Fruit fly (Drosophila melanogaster) whole organism, embryonic: ENCODE results near the gene CG42814.

Experiments used
- ATbp ChIP-seq: fragments of 200-800 bp; sonication (Bioruptor generic); optimal IDR thresholded peaks from 2 replicates; lab custom pipeline; 2017; ENCODE audit warnings: missing biosample characterization, mild to moderate bottlenecking, missing genetic modification characterization, missing genetic modification reagents
- Awh ChIP-seq: fragments of 200-800 bp; sonication (Bioruptor generic); IDR thresholded peaks from 2 replicates; pipeline ENCODE4, ENCODE4 v1.3.6; 2022; ENCODE audit warnings: missing biosample characterization, missing genetic modification characterization
- C15 ChIP-seq: fragments of 200-800 bp; sonication (Bioruptor generic); IDR thresholded peaks from 3 replicates; pipeline ENCODE4 v1.3.6; 2022; ENCODE audit warnings: missing biosample characterization, missing genetic modification characterization
- CG10321 ChIP-seq: fragments of 200-800 bp; sonication (Bioruptor generic); IDR thresholded peaks from 2 replicates; pipeline ENCODE4 v1.3.6; 2022; ENCODE audit warnings: missing biosample characterization, missing genetic modification characterization
- CG11085 ChIP-seq: fragments of 200-800 bp; sonication (Bioruptor generic); IDR thresholded peaks from 2 replicates; pipeline ENCODE4 v1.3.6; 2022; ENCODE audit warnings: missing biosample characterization, missing genetic modification characterization
- CG11398 ChIP-seq: fragments of 200-800 bp; sonication (Bioruptor generic); optimal IDR thresholded peaks from 2 replicates; lab custom pipeline; 2016; ENCODE audit warnings: missing biosample characterization, missing genetic modification characterization
- CG11456 ChIP-seq: fragments of 200-800 bp; sonication (Bioruptor generic); IDR thresholded peaks from 3 replicates; pipeline ENCODE4 v1.3.6; 2022; ENCODE audit warnings: missing biosample characterization, missing genetic modification characterization
- CG11696 ChIP-seq: fragments of 200-800 bp; sonication (Bioruptor generic); IDR thresholded peaks from 2 replicates; pipeline ENCODE4 v1.3.6; 2022; ENCODE audit warnings: missing biosample characterization, missing genetic modification characterization
- CG11723 ChIP-seq: fragments of 200-800 bp; sonication (Bioruptor generic); optimal IDR thresholded peaks from 2 replicates; lab custom pipeline; 2017; ENCODE audit warnings: missing biosample characterization, mild to moderate bottlenecking, missing genetic modification characterization
- CG12391 ChIP-seq: fragments of 200-800 bp; sonication (Bioruptor generic); optimal IDR thresholded peaks from 3 replicates; lab custom pipeline; 2018; ENCODE audit warnings: missing biosample characterization, mild to moderate bottlenecking, missing genetic modification characterization, moderate library complexity
- CG14441 ChIP-seq: fragments of 200-800 bp; sonication (Bioruptor generic); IDR thresholded peaks from 2 replicates; pipeline ENCODE4 v1.3.6; 2022; ENCODE audit warnings: missing biosample characterization, missing genetic modification characterization
- CG15011 ChIP-seq: fragments of 200-800 bp; sonication (Bioruptor generic); optimal IDR thresholded peaks from 3 replicates; lab custom pipeline; 2018; ENCODE audit warnings: missing biosample characterization, mild to moderate bottlenecking, missing genetic modification characterization
- CG16813 ChIP-seq: fragments of 200-800 bp; sonication (Bioruptor generic); IDR thresholded peaks from 3 replicates; pipeline ENCODE4 v1.3.6; 2022; ENCODE audit warnings: missing biosample characterization, missing genetic modification characterization; ENCODE audit not compliant: partially characterized antibody
- CG17612 ChIP-seq: fragments of 200-800 bp; sonication (Bioruptor generic); IDR thresholded peaks from 2 replicates; pipeline ENCODE4 v1.3.6; 2022; ENCODE audit warnings: missing biosample characterization, missing genetic modification characterization
- CG17802 ChIP-seq: fragments of 200-800 bp; sonication (Bioruptor generic); optimal IDR thresholded peaks from 2 replicates; lab custom pipeline; 2018; ENCODE audit warnings: missing biosample characterization, mild to moderate bottlenecking, missing genetic modification characterization, moderate library complexity
- CG18619 ChIP-seq: fragments of 200-800 bp; sonication (Bioruptor generic); optimal IDR thresholded peaks from 3 replicates; lab custom pipeline; 2017; ENCODE audit warnings: missing biosample characterization, mild to moderate bottlenecking, missing genetic modification characterization
- CG4360 ChIP-seq: fragments of 200-800 bp; sonication (Bioruptor generic); IDR thresholded peaks from 2 replicates; pipeline ENCODE4 v1.3.6; 2022; ENCODE audit warnings: missing biosample characterization, missing genetic modification characterization
- CG4424 ChIP-seq: fragments of 200-800 bp; sonication (Bioruptor generic); optimal IDR thresholded peaks from 3 replicates; lab custom pipeline; 2016; ENCODE audit warnings: missing biosample characterization, missing genetic modification characterization
- CG6254 ChIP-seq: fragments of 200-800 bp; sonication (Bioruptor generic); optimal IDR thresholded peaks from 3 replicates; lab custom pipeline; 2017; ENCODE audit warnings: mild to moderate bottlenecking, missing biosample characterization, missing genetic modification reagents, missing genetic modification characterization
- CG6654 ChIP-seq: fragments of 200-800 bp; sonication (Bioruptor generic); optimal IDR thresholded peaks from 2 replicates; lab custom pipeline; 2017; ENCODE audit warnings: missing biosample characterization, mild to moderate bottlenecking, missing genetic modification characterization
- CG8089 ChIP-seq: fragments of 200-800 bp; sonication (Bioruptor generic); optimal IDR thresholded peaks from 3 replicates; lab custom pipeline; 2016; ENCODE audit warnings: missing biosample characterization, missing genetic modification characterization
- CG9215 ChIP-seq: fragments of 200-800 bp; sonication (Bioruptor generic); IDR thresholded peaks from 2 replicates; pipeline ENCODE4 v1.3.6; 2022; ENCODE audit warnings: missing biosample characterization, missing genetic modification characterization
- CG9797 ChIP-seq: fragments of 200-800 bp; sonication (Bioruptor generic); optimal IDR thresholded peaks from 3 replicates; lab custom pipeline; 2018; ENCODE audit warnings: missing biosample characterization, mild to moderate bottlenecking, missing genetic modification characterization
- Ets65A ChIP-seq: fragments of 200-800 bp; sonication (Bioruptor generic); peaks from one replicate; lab custom pipeline; 2016; ENCODE audit warnings: missing biosample characterization, missing genetic modification characterization
- HLH4C ChIP-seq: fragments of 200-800 bp; sonication (Bioruptor generic); IDR thresholded peaks from 3 replicates; pipeline ENCODE4 v1.3.6; 2022; ENCODE audit warnings: missing biosample characterization, missing genetic modification characterization; ENCODE audit not compliant: partially characterized antibody
- Hmx ChIP-seq: fragments of 200-800 bp; sonication (Bioruptor generic); optimal IDR thresholded peaks from 2 replicates; lab custom pipeline; 2016; ENCODE audit warnings: missing biosample characterization, missing genetic modification characterization
- Hsf ChIP-seq: fragments of 200-800 bp; sonication (Bioruptor generic); optimal IDR thresholded peaks from 3 replicates; lab custom pipeline; 2016; ENCODE audit warnings: missing biosample characterization, missing genetic modification characterization
- Jarid2 ChIP-seq: fragments of 200-800 bp; sonication (Bioruptor generic); optimal IDR thresholded peaks from 3 replicates; lab custom pipeline; 2017; ENCODE audit warnings: mild to moderate bottlenecking, missing biosample characterization, missing genetic modification reagents, missing genetic modification characterization
- Neu2 ChIP-seq: fragments of 200-800 bp; sonication (Bioruptor generic); optimal IDR thresholded peaks from 3 replicates; lab custom pipeline; 2016; ENCODE audit warnings: missing biosample characterization, missing genetic modification characterization, borderline replicate concordance
- PHDP ChIP-seq: fragments of 200-800 bp; sonication (Bioruptor generic); optimal IDR thresholded peaks from 3 replicates; lab custom pipeline; 2018; ENCODE audit warnings: missing biosample characterization, mild to moderate bottlenecking, missing genetic modification characterization, moderate library complexity
- Poxn ChIP-seq: fragments of 200-800 bp; sonication (Bioruptor generic); IDR thresholded peaks from 2 replicates; pipeline ENCODE4 v1.3.6; 2022; ENCODE audit warnings: missing biosample characterization, missing genetic modification characterization
- Rx ChIP-seq: fragments of 200-800 bp; sonication (Bioruptor generic); IDR thresholded peaks from 2 replicates; pipeline ENCODE4 v1.3.6; 2022; ENCODE audit warnings: missing biosample characterization, missing genetic modification characterization
- Side ChIP-seq: fragments of 200-800 bp; sonication (Bioruptor generic); optimal IDR thresholded peaks from 2 replicates; lab custom pipeline; 2016; ENCODE audit warnings: missing biosample characterization, missing genetic modification characterization
- abd-A ChIP-seq: fragments of 200-800 bp; sonication (Bioruptor generic); optimal IDR thresholded peaks from 3 replicates; lab custom pipeline; 2019; ENCODE audit warnings: missing biosample characterization, mild to moderate bottlenecking, missing genetic modification characterization, moderate library complexity
- ash1 ChIP-seq: fragments of 200-800 bp; sonication (Bioruptor generic); optimal IDR thresholded peaks from 2 replicates; lab custom pipeline; 2018; ENCODE audit warnings: missing biosample characterization, mild to moderate bottlenecking, missing genetic modification characterization
- crc ChIP-seq: fragments of 200-800 bp; sonication (Bioruptor generic); optimal IDR thresholded peaks from 2 replicates; lab custom pipeline; 2016; ENCODE audit warnings: missing biosample characterization, missing genetic modification characterization
- disco-r ChIP-seq: fragments of 200-800 bp; sonication (Bioruptor generic); optimal IDR thresholded peaks from 2 replicates; lab custom pipeline; 2016; ENCODE audit warnings: missing biosample characterization, missing genetic modification characterization
- fru ChIP-seq: fragments of >200 bp; optimal IDR thresholded peaks from 2 replicates; lab custom pipeline; 2017
- gcm ChIP-seq: fragments of 200-800 bp; sonication (Bioruptor generic); optimal IDR thresholded peaks from 2 replicates; lab custom pipeline; 2019; ENCODE audit warnings: missing biosample characterization, mild to moderate bottlenecking, missing genetic modification characterization, moderate library complexity
- grau ChIP-seq: fragments of 200-800 bp; optimal IDR thresholded peaks from 3 replicates; lab custom pipeline; 2019; ENCODE audit warnings: missing biosample characterization, mild to moderate bottlenecking, missing genetic modification characterization, moderate library complexity
- h ChIP-seq: fragments of >200 bp; optimal IDR thresholded peaks from 2 replicates; lab custom pipeline; 2017
- her ChIP-seq: fragments of 200-800 bp; sonication (Bioruptor generic); optimal IDR thresholded peaks from 2 replicates; lab custom pipeline; 2016; ENCODE audit warnings: missing biosample characterization, missing genetic modification characterization
- ind ChIP-seq: fragments of 200-800 bp; sonication (Bioruptor generic); optimal IDR thresholded peaks from 3 replicates; lab custom pipeline; 2016; ENCODE audit warnings: missing biosample characterization, missing genetic modification characterization
- kay ChIP-seq: fragments of 200-800 bp; sonication (Bioruptor generic); optimal IDR thresholded peaks from 2 replicates; lab custom pipeline; 2016; ENCODE audit warnings: missing biosample characterization, missing genetic modification characterization
- ken ChIP-seq: fragments of 200-800 bp; sonication (Bioruptor generic); IDR thresholded peaks from 3 replicates; pipeline ENCODE4 v1.3.6; 2022; ENCODE audit warnings: missing biosample characterization, missing genetic modification characterization
- klu ChIP-seq: fragments of 200-800 bp; sonication (Bioruptor generic); IDR thresholded peaks from 2 replicates; pipeline ENCODE4 v1.3.6; 2022; ENCODE audit warnings: missing biosample characterization, missing genetic modification characterization
- pum ChIP-seq: fragments of 200-800 bp; sonication (Bioruptor generic); optimal IDR thresholded peaks from 2 replicates; lab custom pipeline; 2016; ENCODE audit warnings: missing biosample characterization, missing genetic modification characterization
- run ChIP-seq: fragments of 200-800 bp; sonication (Bioruptor generic); optimal IDR thresholded peaks from 3 replicates; lab custom pipeline; 2018; ENCODE audit warnings: missing biosample characterization, mild to moderate bottlenecking, missing genetic modification characterization
- slbo ChIP-seq: fragments of 200-800 bp; sonication (Bioruptor generic); IDR thresholded peaks from 2 replicates; pipeline ENCODE4 v1.3.6; 2022; ENCODE audit warnings: missing biosample characterization, missing genetic modification characterization
- tin ChIP-seq: fragments of 200-800 bp; sonication (Bioruptor generic); optimal IDR thresholded peaks from 3 replicates; lab custom pipeline; 2016; ENCODE audit warnings: missing biosample characterization, missing genetic modification characterization
- vvl ChIP-seq: fragments of 200-800 bp; sonication (Bioruptor generic); IDR thresholded peaks from 2 replicates; pipeline ENCODE4 v1.3.6; 2022; ENCODE audit warnings: missing biosample characterization, missing genetic modification characterization
- yki ChIP-seq: fragments of >200 bp; optimal IDR thresholded peaks from 3 replicates; lab custom pipeline; 2018

CG42814 gene

dm6 chr3R:27263434-27264215 is 34.4 kb upstream of the CG42814 start, which contains the start of gene woc (continued):
- TF ChIP-seq Jarid2 (GFP tag; lab: Kevin White, UChicago) (no peak), crc (GFP tag; lab: Kevin White, UChicago) (peak; percentile 25), Rx (GFP tag; lab: Robert Waterston, UW) (peak; percentile 14; the same call in 1 of the 2 replicates), CG10321 (no peak), ken (GFP tag; lab: Robert Waterston, UW) (no peak; the same call in 2 of the 3 replicates), grau (tag; lab: Kevin White, UChicago) (no peak), Neu2 (GFP tag; lab: Kevin White, UChicago) (no peak), run (tag; lab: Kevin White, UChicago) (no peak), CG11398 (peak; percentile 48), fru (lab: Kevin White, UChicago) (no peak), klu (GFP tag; lab: Robert Waterston, UW) (no peak), CG4360 (GFP tag; lab: Robert Waterston, UW) (no peak), yki (lab: Kevin White, UChicago) (no peak), gcm (GFP tag; lab: Kevin White, UChicago) (no peak), kay (no peak), CG12391 (peak; percentile 39), CG15011 (no peak), CG17802 (no peak), her (GFP tag; lab: Kevin White, UChicago) (peak; percentile 60), vvl (GFP tag; lab: Robert Waterston, UW) (peak; percentile 45), ind (GFP tag; lab: Kevin White, UChicago) (peak; percentile 60), CG11723 (no peak), CG8089 (GFP tag; lab: Kevin White, UChicago) (no peak), PHDP (tag; lab: Kevin White, UChicago) (no peak), ash1 (GFP tag; lab: Kevin White, UChicago) (no peak), CG18619 (GFP tag; lab: Kevin White, UChicago) (peak; percentile 61), CG11696 (GFP tag; lab: Robert Waterston, UW) (peak; percentile 26; the same call in 1 of the 2 replicates), CG4424 (GFP tag; lab: Kevin White, UChicago) (no peak), CG16813 (peak; percentile 71), pum (GFP tag; lab: Kevin White, UChicago) (peak; percentile 39), CG9215 (GFP tag; lab: Robert Waterston, UW) (peak; percentile 43), Hsf (GFP tag; lab: Kevin White, UChicago) (peak; percentile 54), CG6654 (GFP tag; lab: Kevin White, UChicago) (no peak), CG14441 (GFP tag; lab: Robert Waterston, UW) (0 out of 2 replicates have a peak, but pooled peaks have one; percentile 15), slbo (GFP tag; lab: Robert Waterston, UW) (peak; percentile 78), tin (peak; percentile 37), C15 (GFP tag; lab: Robert Waterston, UW) (no peak), CG9797 (GFP tag; lab: Kevin White, UChicago) (peak; percentile 89), Side (peak; percentile 65), CG11085 (GFP tag; lab: Robert Waterston, UW) (no peak), Hmx (no peak), Ets65A (GFP tag; lab: Kevin White, UChicago) (peak; percentile 95), CG11456 (peak; percentile 56; the same call in 1 of the 3 replicates), disco-r (GFP tag; lab: Kevin White, UChicago) (peak; percentile 4), Poxn (GFP tag; lab: Robert Waterston, UW) (no peak), h (lab: Kevin White, UChicago) (peak; percentile 35), CG17612 (GFP tag; lab: Robert Waterston, UW) (no peak), Awh (no peak), HLH4C (GFP tag; lab: Robert Waterston, UW) (peak; percentile 85), CG6254 (GFP tag; lab: Kevin White, UChicago) (no peak), abd-A (tag; lab: Kevin White, UChicago) (no peak), ATbp (GFP tag; lab: Kevin White, UChicago) (no peak)
